In genomic region chrV:1263078-1263732, ce11 we compare ENCODE assay signal across 4 worm cellular contexts.
TF ChIP-seq lines count a peak whose summit lies in the region.

No protein-coding gene starts in this region.

TF ChIP-seq in whole organism, L1 larva, 84 proteins besides CTCF, POLR2A, EP300 and RAD21:
- TF ChIP-seq efl-1 (optimal IDR thresholded peaks at IDR 0.05; lab: Kevin White, UChicago): no peak
- TF ChIP-seq efl-1 (GFP tag; optimal IDR thresholded peaks at IDR 0.05 in 1 of 2; lab: Kevin White, UChicago): peak in 1 of 2 experiments; percentile 72
- TF ChIP-seq sup-37 (GFP tag; optimal IDR thresholded peaks at IDR 0.05; lab: Kevin White, UChicago): no peak
- TF ChIP-seq ceh-90 (tag; optimal IDR thresholded peaks at IDR 0.05; lab: Kevin White, UChicago): no peak
- peak; percentile 53 for TF ChIP-seq nhr-85 (tag; lab: Kevin White, UChicago)
TF ChIP-seq in whole organism, L1 larva: peak in this region for 2.

TF ChIP-seq in whole organism, L2 larva, 48 proteins besides CTCF, POLR2A, EP300 and RAD21:
- peak; percentile 62 for TF ChIP-seq ama-1 (optimal IDR thresholded peaks at IDR 0.05; lab: Kevin White, UChicago)
- no peak for TF ChIP-seq lsy-2 (tag; optimal IDR thresholded peaks at IDR 0.05; lab: Kevin White, UChicago)
- no peak for TF ChIP-seq elt-3 (tag; optimal IDR thresholded peaks at IDR 0.05; lab: Kevin White, UChicago)

TF ChIP-seq in whole organism, L4 larva, 104 proteins besides CTCF, POLR2A, EP300 and RAD21:
- no peak for TF ChIP-seq ceh-32 (tag; optimal IDR thresholded peaks at IDR 0.05; lab: Kevin White, UChicago; ENCODE audit: poor library complexity)
- TF ChIP-seq ceh-44 (GFP tag; IDR thresholded peaks at IDR 0.05; lab: Robert Waterston, UW): 0 out of 2 replicates have a peak, but pooled peaks have one; percentile 2
- no peak for TF ChIP-seq F26F4.8 (GFP tag; conservative IDR thresholded peaks at IDR 0.05; lab: Robert Waterston, UW)
- TF ChIP-seq zip-11 (GFP tag; IDR thresholded peaks at IDR 0.05; lab: Robert Waterston, UW): no peak
- peak; percentile 1 for TF ChIP-seq mxl-3 (GFP tag; optimal IDR thresholded peaks at IDR 0.05; lab: Kevin White, UChicago)
- TF ChIP-seq mes-2 (tag; optimal IDR thresholded peaks at IDR 0.05; lab: Kevin White, UChicago; ENCODE audit: poor library complexity, severe bottlenecking): peak; percentile 11

TF ChIP-seq in whole organism, young adult, 124 proteins besides CTCF, POLR2A, EP300 and RAD21:
- TF ChIP-seq gei-17 (GFP tag; optimal IDR thresholded peaks at IDR 0.05; lab: Kevin White, UChicago) (no peak), lsy-27 (tag; optimal IDR thresholded peaks at IDR 0.05; lab: Kevin White, UChicago; ENCODE audit: borderline replicate concordance, insufficient read depth) (no peak), madf-6 (GFP tag; IDR thresholded peaks at IDR 0.05; lab: Robert Waterston, UW) (no peak; the same call in 1 of the 2 replicates), hsf-1 (GFP tag; IDR thresholded peaks at IDR 0.05; lab: Robert Waterston, UW) (0 out of 2 replicates have a peak, but pooled peaks have one; percentile 52), madf-8 (GFP tag; conservative IDR thresholded peaks at IDR 0.05; lab: Robert Waterston, UW) (no peak), aptf-3 (GFP tag; IDR thresholded peaks at IDR 0.05; lab: Robert Waterston, UW) (0 out of 2 replicates have a peak, but pooled peaks have one; percentile 42), F22D6.2 (tag; optimal IDR thresholded peaks at IDR 0.05; lab: Kevin White, UChicago) (no peak), dpff-1 (tag; optimal IDR thresholded peaks at IDR 0.05; lab: Kevin White, UChicago) (peak; percentile 18), K11D2.4 (GFP tag; IDR thresholded peaks at IDR 0.05; lab: Robert Waterston, UW) (no peak), repo-1 (tag; optimal IDR thresholded peaks at IDR 0.05; lab: Kevin White, UChicago) (peak; percentile 61), ztf-25 (GFP tag; IDR thresholded peaks at IDR 0.05; lab: Robert Waterston, UW) (no peak), sea-2 (GFP tag; IDR thresholded peaks at IDR 0.05; lab: Robert Waterston, UW) (no peak), cebp-2 (GFP tag; IDR thresholded peaks at IDR 0.05; lab: Robert Waterston, UW) (0 out of 2 replicates have a peak, but pooled peaks have one; percentile 7), B0336.3 (GFP tag; IDR thresholded peaks at IDR 0.05; lab: Robert Waterston, UW) (0 out of 2 replicates have a peak, but pooled peaks have one; percentile 9), Y53G8AR.9 (GFP tag; conservative IDR thresholded peaks at IDR 0.05; lab: Robert Waterston, UW) (no peak)
